Fruit fly (Drosophila melanogaster) whole organism, embryonic: ENCODE measurements around the gene Mst89B.
A peak's percentile ranks its signal among the peaks of the same experiment; 100 is the strongest.

Source experiments
- ATbp ChIP-seq: fragments of 200-800 bp; sonication (Bioruptor generic); optimal IDR thresholded peaks from 2 replicates; lab custom pipeline; 2017; ENCODE audit warnings: missing biosample characterization, mild to moderate bottlenecking, missing genetic modification characterization, missing genetic modification reagents
- Bdp1 ChIP-seq: fragments of 200-800 bp; sonication (Bioruptor generic); optimal IDR thresholded peaks from 3 replicates; lab custom pipeline; 2016; ENCODE audit warnings: missing biosample characterization, missing genetic modification characterization
- Blimp-1 ChIP-seq: fragments of 200-800 bp; sonication (Bioruptor generic); optimal IDR thresholded peaks from 3 replicates; lab custom pipeline; 2018; ENCODE audit warnings: missing biosample characterization, missing genetic modification characterization, mild to moderate bottlenecking, moderate library complexity, missing genetic modification reagents
- Bteb2 ChIP-seq: fragments of 200-800 bp; sonication (Bioruptor generic); optimal IDR thresholded peaks from 2 replicates; lab custom pipeline; 2016; ENCODE audit warnings: missing biosample characterization, missing genetic modification characterization
- CG11398 ChIP-seq: fragments of 200-800 bp; sonication (Bioruptor generic); optimal IDR thresholded peaks from 2 replicates; lab custom pipeline; 2016; ENCODE audit warnings: missing biosample characterization, missing genetic modification characterization
- CG11456 ChIP-seq: fragments of 200-800 bp; sonication (Bioruptor generic); IDR thresholded peaks from 3 replicates; pipeline ENCODE4 v1.3.6; 2022; ENCODE audit warnings: missing biosample characterization, missing genetic modification characterization
- CG12155 ChIP-seq: fragments of 200-800 bp; sonication (Bioruptor generic); optimal IDR thresholded peaks from 3 replicates; lab custom pipeline; 2016; ENCODE audit warnings: missing biosample characterization, missing genetic modification characterization
- CG12299 ChIP-seq: fragments of 200-800 bp; sonication (Bioruptor generic); optimal IDR thresholded peaks from 2 replicates; lab custom pipeline; 2018; ENCODE audit warnings: missing biosample characterization, mild to moderate bottlenecking, missing genetic modification characterization
- CG12769 ChIP-seq: fragments of 200-800 bp; sonication (Bioruptor generic); optimal IDR thresholded peaks from 2 replicates; lab custom pipeline; 2019; ENCODE audit warnings: missing biosample characterization, mild to moderate bottlenecking, missing genetic modification characterization, moderate library complexity
- CG14441 ChIP-seq: fragments of 200-800 bp; sonication (Bioruptor generic); IDR thresholded peaks from 2 replicates; pipeline ENCODE4 v1.3.6; 2022; ENCODE audit warnings: missing biosample characterization, missing genetic modification characterization
- CG14965 ChIP-seq: fragments of 200-800 bp; sonication (Bioruptor generic); optimal IDR thresholded peaks from 2 replicates; lab custom pipeline; 2016; ENCODE audit warnings: missing biosample characterization, missing genetic modification characterization, borderline replicate concordance
- CG15011 ChIP-seq: fragments of 200-800 bp; sonication (Bioruptor generic); optimal IDR thresholded peaks from 3 replicates; lab custom pipeline; 2018; ENCODE audit warnings: missing biosample characterization, mild to moderate bottlenecking, missing genetic modification characterization
- CG15269 ChIP-seq: fragments of 200-800 bp; sonication (Bioruptor generic); optimal IDR thresholded peaks from 2 replicates; lab custom pipeline; 2018; ENCODE audit warnings: missing biosample characterization, mild to moderate bottlenecking, missing genetic modification characterization, moderate library complexity
- CG3163 ChIP-seq: fragments of 200-800 bp; sonication (Bioruptor generic); optimal IDR thresholded peaks from 3 replicates; lab custom pipeline; 2016; ENCODE audit warnings: missing biosample characterization, missing genetic modification characterization
- CG4707 ChIP-seq: fragments of 200-800 bp; sonication (Bioruptor generic); optimal IDR thresholded peaks from 2 replicates; lab custom pipeline; 2018; ENCODE audit warnings: missing biosample characterization, mild to moderate bottlenecking, missing genetic modification characterization, moderate library complexity
- CG5180 ChIP-seq: fragments of 200-800 bp; sonication (Bioruptor generic); optimal IDR thresholded peaks from 3 replicates; lab custom pipeline; 2017; ENCODE audit warnings: missing biosample characterization, missing genetic modification characterization, mild to moderate bottlenecking, moderate library complexity, missing genetic modification reagents
- CG6683 ChIP-seq: fragments of 200-800 bp; sonication (Bioruptor generic); optimal IDR thresholded peaks from 2 replicates; lab custom pipeline; 2017; ENCODE audit warnings: missing biosample characterization, mild to moderate bottlenecking, missing genetic modification characterization, missing genetic modification reagents
- CG6689 ChIP-seq: fragments of 200-800 bp; sonication (Bioruptor generic); IDR thresholded peaks from 2 replicates; pipeline ENCODE4 v1.3.6; 2022; ENCODE audit warnings: missing biosample characterization, missing genetic modification characterization
- CG6791 ChIP-seq: fragments of 200-800 bp; sonication (Bioruptor generic); IDR thresholded peaks from 3 replicates; pipeline ENCODE4 v1.3.6; 2022; ENCODE audit warnings: missing biosample characterization, missing genetic modification characterization; ENCODE audit not compliant: partially characterized antibody
- CG8359 ChIP-seq: fragments of 200-800 bp; sonication (Bioruptor generic); optimal IDR thresholded peaks from 2 replicates; lab custom pipeline; 2017; ENCODE audit warnings: missing biosample characterization, mild to moderate bottlenecking, missing genetic modification characterization, borderline replicate concordance
- CG8388 ChIP-seq: fragments of 200-800 bp; sonication (Bioruptor generic); optimal IDR thresholded peaks from 2 replicates; lab custom pipeline; 2019; ENCODE audit warnings: missing biosample characterization, mild to moderate bottlenecking, missing genetic modification characterization, moderate library complexity
- CG8478 ChIP-seq: fragments of >200 bp; optimal IDR thresholded peaks from 2 replicates; lab custom pipeline; 2018
- CG9932 ChIP-seq: fragments of 200-800 bp; sonication (Bioruptor generic); IDR thresholded peaks from 2 replicates; pipeline ENCODE4 v1.3.6; 2022; ENCODE audit warnings: missing biosample characterization, missing genetic modification characterization
- Dip3 ChIP-seq: fragments of 200-800 bp; sonication (Bioruptor generic); optimal IDR thresholded peaks from 3 replicates; lab custom pipeline; 2016; ENCODE audit warnings: missing biosample characterization, missing genetic modification characterization
- Ets65A ChIP-seq: fragments of 200-800 bp; sonication (Bioruptor generic); peaks from one replicate; lab custom pipeline; 2016; ENCODE audit warnings: missing biosample characterization, missing genetic modification characterization
- Ets97D ChIP-seq: fragments of 200-800 bp; sonication (Bioruptor generic); optimal IDR thresholded peaks from 3 replicates; lab custom pipeline; 2016; ENCODE audit warnings: missing biosample characterization, missing genetic modification characterization
- HmgD ChIP-seq: fragments of 200-800 bp; sonication (Bioruptor generic); optimal IDR thresholded peaks from 3 replicates; lab custom pipeline; 2016; ENCODE audit warnings: missing biosample characterization, missing genetic modification characterization
- Hr3 ChIP-seq: fragments of 200-800 bp; sonication (Bioruptor generic); optimal IDR thresholded peaks from 3 replicates; lab custom pipeline; 2016; ENCODE audit warnings: missing biosample characterization, missing genetic modification characterization
- Oli ChIP-seq: fragments of 200-800 bp; sonication (Bioruptor generic); optimal IDR thresholded peaks from 2 replicates; lab custom pipeline; 2018; ENCODE audit warnings: missing biosample characterization, mild to moderate bottlenecking, missing genetic modification characterization, moderate library complexity
- Trl ChIP-seq, 3 experiments: fragments of >200 bp in 2 of 3; fragments of 200-800 bp in 1 of 3; sonication (Bioruptor generic) in 1 of 3; optimal IDR thresholded peaks; 2 replicates in 1 of 3; 3 replicates in 2 of 3; lab custom pipeline; 2016 to 2017; ENCODE audit warnings: missing biosample characterization in 1 of 3, missing genetic modification characterization in 1 of 3
- Vsx1 ChIP-seq: fragments of 200-800 bp; sonication (Bioruptor generic); optimal IDR thresholded peaks from 2 replicates; lab custom pipeline; 2017; ENCODE audit warnings: missing biosample characterization, mild to moderate bottlenecking, missing genetic modification characterization, missing genetic modification reagents
- Xbp1 ChIP-seq: fragments of 200-800 bp; sonication (Bioruptor generic); optimal IDR thresholded peaks from 3 replicates; lab custom pipeline; 2016; ENCODE audit warnings: missing biosample characterization, mild to moderate bottlenecking, missing genetic modification characterization
- ab ChIP-seq: fragments of 200-800 bp; sonication (Bioruptor generic); optimal IDR thresholded peaks from 2 replicates; lab custom pipeline; 2016; ENCODE audit warnings: missing biosample characterization, missing genetic modification characterization
- abd-A ChIP-seq: fragments of 200-800 bp; sonication (Bioruptor generic); optimal IDR thresholded peaks from 3 replicates; lab custom pipeline; 2019; ENCODE audit warnings: missing biosample characterization, mild to moderate bottlenecking, missing genetic modification characterization, moderate library complexity
- chif ChIP-seq, 2 experiments: fragments of 200-800 bp; sonication (Bioruptor generic); optimal IDR thresholded peaks; 3 replicates each; lab custom pipeline; 2016; ENCODE audit warnings: missing biosample characterization in 2 of 2, missing genetic modification characterization in 2 of 2
- ci ChIP-seq: fragments of 200-800 bp; sonication (Bioruptor generic); IDR thresholded peaks from 3 replicates; pipeline ENCODE4 v1.3.6; 2022; ENCODE audit warnings: missing biosample characterization, missing genetic modification characterization
- ewg ChIP-seq: fragments of 200-800 bp; sonication (Bioruptor generic); optimal IDR thresholded peaks from 3 replicates; lab custom pipeline; 2017; ENCODE audit warnings: mild to moderate bottlenecking, missing biosample characterization, missing genetic modification reagents, missing genetic modification characterization
- fd64A ChIP-seq: fragments of 200-800 bp; sonication (Bioruptor generic); optimal IDR thresholded peaks from 3 replicates; lab custom pipeline; 2018; ENCODE audit warnings: missing biosample characterization, mild to moderate bottlenecking, missing genetic modification characterization
- ftz-f1 ChIP-seq: fragments of 200-800 bp; sonication (Bioruptor generic); optimal IDR thresholded peaks from 2 replicates; lab custom pipeline; 2016; ENCODE audit warnings: missing biosample characterization, missing genetic modification characterization
- her ChIP-seq: fragments of 200-800 bp; sonication (Bioruptor generic); optimal IDR thresholded peaks from 2 replicates; lab custom pipeline; 2016; ENCODE audit warnings: missing biosample characterization, missing genetic modification characterization
- mam ChIP-seq: fragments of 200-800 bp; sonication (Bioruptor generic); optimal IDR thresholded peaks from 3 replicates; lab custom pipeline; 2016; ENCODE audit warnings: missing biosample characterization, missing genetic modification characterization
- pb ChIP-seq: fragments of 200-800 bp; sonication (Bioruptor generic); optimal IDR thresholded peaks from 3 replicates; lab custom pipeline; 2016; ENCODE audit warnings: missing biosample characterization, missing genetic modification characterization
- rib ChIP-seq: fragments of 200-800 bp; sonication (Bioruptor generic); IDR thresholded peaks from 2 replicates; pipeline ENCODE4 v1.3.6; 2022; ENCODE audit warnings: missing biosample characterization, missing genetic modification characterization
- scrt ChIP-seq: fragments of 200-800 bp; sonication (Bioruptor generic); optimal IDR thresholded peaks from 2 replicates; lab custom pipeline; 2018; ENCODE audit warnings: missing biosample characterization, mild to moderate bottlenecking, missing genetic modification characterization, moderate library complexity
- sd ChIP-seq: fragments of 200-800 bp; sonication (Bioruptor generic); optimal IDR thresholded peaks from 3 replicates; lab custom pipeline; 2018; ENCODE audit warnings: missing biosample characterization, mild to moderate bottlenecking, missing genetic modification characterization, moderate library complexity
- sim ChIP-seq: fragments of 200-800 bp; sonication (Bioruptor generic); IDR thresholded peaks from 2 replicates; pipeline ENCODE4 v1.3.6; 2022; ENCODE audit warnings: missing biosample characterization, missing genetic modification characterization
- slp2 ChIP-seq: fragments of 200-800 bp; sonication (Bioruptor generic); optimal IDR thresholded peaks from 2 replicates; lab custom pipeline; 2016; ENCODE audit warnings: missing biosample characterization, missing genetic modification characterization
- tio ChIP-seq: fragments of 200-800 bp; sonication (Bioruptor generic); optimal IDR thresholded peaks from 2 replicates; lab custom pipeline; 2017; ENCODE audit warnings: missing biosample characterization, missing genetic modification characterization, inconsistent platforms
- tll ChIP-seq, 2 experiments: fragments of 200-800 bp in 1 of 2; fragments of >200 bp in 1 of 2; sonication (Bioruptor generic) in 1 of 2; optimal IDR thresholded peaks; 2 replicates each; lab custom pipeline; 2017 to 2019; ENCODE audit warnings: missing biosample characterization in 2 of 2, missing genetic modification characterization in 2 of 2, mild to moderate bottlenecking in 1 of 2, moderate library complexity in 1 of 2
- wek ChIP-seq: fragments of 200-800 bp; sonication (Bioruptor generic); optimal IDR thresholded peaks from 3 replicates; lab custom pipeline; 2018; ENCODE audit warnings: missing biosample characterization, mild to moderate bottlenecking, missing genetic modification characterization, moderate library complexity

The Mst89B gene

dm6 chr3R:16242461-16242934 lies 24.3 kb upstream of the Mst89B start (continued):
- no peak for TF ChIP-seq CG14441 (GFP tag; lab: Robert Waterston, UW)
- peak; percentile 46 for TF ChIP-seq Vsx1 (GFP tag; lab: Kevin White, UChicago)
- TF ChIP-seq CG11398 = peak; percentile 12
- TF ChIP-seq Xbp1 (GFP tag; lab: Kevin White, UChicago) = peak; percentile 28
- TF ChIP-seq CG12769 = peak; percentile 95
- no peak for TF ChIP-seq Bteb2 (GFP tag; lab: Kevin White, UChicago)
- peak; percentile 51 for TF ChIP-seq CG12299 (tag; lab: Kevin White, UChicago)
- TF ChIP-seq rib (GFP tag; lab: Robert Waterston, UW) = no peak
- peak; percentile 67 for TF ChIP-seq her
- no peak for TF ChIP-seq ATbp (GFP tag; lab: Kevin White, UChicago)
- TF ChIP-seq CG6689 (GFP tag; lab: Robert Waterston, UW) = no peak
- TF ChIP-seq scrt (GFP tag; lab: Kevin White, UChicago) = peak; percentile 74
- TF ChIP-seq mam (GFP tag; lab: Kevin White, UChicago) = no peak
- TF ChIP-seq abd-A (tag; lab: Kevin White, UChicago) = peak; percentile 99
- peak; percentile 90 for TF ChIP-seq HmgD (GFP tag; lab: Kevin White, UChicago)
- TF ChIP-seq CG4707 (GFP tag; lab: Kevin White, UChicago) = peak; percentile 32
- no peak for TF ChIP-seq tio
- no peak for TF ChIP-seq slp2
- no peak for TF ChIP-seq Dip3 (GFP tag; lab: Kevin White, UChicago)
- TF ChIP-seq Trl (optimal IDR thresholded peaks at IDR 0.05; lab: Kevin White, UChicago) = peak; percentile 95 to 97
- TF ChIP-seq Trl (GFP tag; optimal IDR thresholded peaks at IDR 0.05; lab: Kevin White, UChicago) = peak; percentile 70
- no peak for TF ChIP-seq Oli (tag; lab: Kevin White, UChicago)
- TF ChIP-seq CG9932 (GFP tag; lab: Robert Waterston, UW) = no peak
- no peak for TF ChIP-seq CG11456
- peak; percentile 10 for TF ChIP-seq wek (GFP tag; lab: Kevin White, UChicago)
- no peak for TF ChIP-seq sim (GFP tag; lab: Robert Waterston, UW)
- peak in 1 of 2 experiments; percentile 42 for TF ChIP-seq tll (GFP tag; optimal IDR thresholded peaks at IDR 0.05; lab: Kevin White, UChicago)
- peak; percentile 42 for TF ChIP-seq CG3163
- TF ChIP-seq CG6683 (GFP tag; lab: Kevin White, UChicago) = peak; percentile 57
- no peak for TF ChIP-seq CG14965
- no peak for TF ChIP-seq Ets97D
- peak; percentile 5 for TF ChIP-seq Blimp-1 (GFP tag; lab: Kevin White, UChicago)
- TF ChIP-seq CG15011 = no peak
- TF ChIP-seq CG8359 (GFP tag; lab: Kevin White, UChicago) = peak; percentile 4
- TF ChIP-seq ab = peak; percentile 48
- no peak for TF ChIP-seq Hr3 (GFP tag; lab: Kevin White, UChicago)
- no peak for TF ChIP-seq CG8388 (GFP tag; lab: Kevin White, UChicago)
- peak; percentile 99 for TF ChIP-seq CG8478 (lab: Kevin White, UChicago)
- peak; percentile 95 for TF ChIP-seq CG5180 (GFP tag; lab: Kevin White, UChicago)
- TF ChIP-seq sd (tag; lab: Kevin White, UChicago) = peak; percentile 91
- peak; percentile 50 for TF ChIP-seq CG12155 (GFP tag; lab: Kevin White, UChicago)
- no peak for TF ChIP-seq chif (GFP tag; optimal IDR thresholded peaks at IDR 0.05; lab: Kevin White, UChicago)
- TF ChIP-seq Ets65A (GFP tag; lab: Kevin White, UChicago) = peak; percentile 91
- peak; percentile 33 for TF ChIP-seq fd64A (GFP tag; lab: Kevin White, UChicago)
- peak; percentile 98 for TF ChIP-seq ftz-f1 (GFP tag; lab: Kevin White, UChicago)
- TF ChIP-seq ewg (GFP tag; lab: Kevin White, UChicago) = peak; percentile 50
- TF ChIP-seq CG6791 (GFP tag; lab: Robert Waterston, UW) = no peak
- no peak for TF ChIP-seq ci (GFP tag; lab: Robert Waterston, UW)
- TF ChIP-seq CG15269 (tag; lab: Kevin White, UChicago) = peak; percentile 22
- TF ChIP-seq Bdp1 = peak; percentile 31
- TF ChIP-seq pb (GFP tag; lab: Kevin White, UChicago) = peak; percentile 57
